Worm (Caenorhabditis elegans) whole organism, L2 larva: ENCODE data around the gene F20D6.1.
A peak's percentile ranks its signal among the peaks of the same experiment; 100 is the strongest.

Experiments
- C34F6.9 ChIP-seq: fragments of 150-350 bp; optimal IDR thresholded peaks from 2 replicates; lab custom pipeline; 2014; ENCODE audit warnings: missing biosample characterization, missing genetic modification characterization
- F13H6.1 ChIP-seq: sonication (generic microtip); optimal IDR thresholded peaks from 2 replicates; lab custom pipeline; 2016; ENCODE audit warnings: missing genetic modification characterization, missing compliant biosample characterization
- crh-2 ChIP-seq: sonication (generic microtip); optimal IDR thresholded peaks from 2 replicates; lab custom pipeline; 2017; ENCODE audit warnings: missing biosample characterization, missing genetic modification characterization
- fos-1 ChIP-seq: fragments of 150-350 bp; optimal IDR thresholded peaks from 2 replicates; lab custom pipeline; 2014; ENCODE audit warnings: missing biosample characterization, missing genetic modification characterization
- gmeb-1 ChIP-seq: fragments of 150-350 bp; optimal IDR thresholded peaks from 2 replicates; lab custom pipeline; 2014; ENCODE audit warnings: missing biosample characterization, missing genetic modification characterization
- lsy-2 ChIP-seq, 2 experiments: fragments of 150-350 bp in 1 of 2; sonication (generic microtip) in 1 of 2; optimal IDR thresholded peaks; 2 replicates each; lab custom pipeline; 2014 to 2017; ENCODE audit warnings: missing biosample characterization in 2 of 2, missing genetic modification characterization in 2 of 2
- nhr-129 ChIP-seq: fragments of 150-350 bp; optimal IDR thresholded peaks from 2 replicates; lab custom pipeline; 2014; ENCODE audit warnings: missing biosample characterization, missing genetic modification characterization
- nhr-21 ChIP-seq: fragments of 150-350 bp; optimal IDR thresholded peaks from 2 replicates; lab custom pipeline; 2014; ENCODE audit warnings: missing biosample characterization, missing genetic modification characterization
- nhr-6 ChIP-seq: fragments of 150-350 bp; optimal IDR thresholded peaks from 2 replicates; lab custom pipeline; 2014; ENCODE audit warnings: missing biosample characterization, missing genetic modification characterization
- nhr-77 ChIP-seq: fragments of 150-350 bp; optimal IDR thresholded peaks from 2 replicates; lab custom pipeline; 2014; ENCODE audit warnings: missing biosample characterization, missing genetic modification characterization
- sem-4 ChIP-seq: fragments of 150-350 bp; optimal IDR thresholded peaks from 2 replicates; lab custom pipeline; 2014; ENCODE audit warnings: missing biosample characterization, missing genetic modification reagents, missing genetic modification characterization
- sma-3 ChIP-seq: sonication (generic microtip); optimal IDR thresholded peaks from 2 replicates; lab custom pipeline; 2016; ENCODE audit warnings: missing genetic modification reagents, missing genetic modification characterization, missing compliant biosample characterization
- sma-9 ChIP-seq, 2 experiments: fragments of 150-350 bp in 1 of 2; sonication (generic microtip) in 1 of 2; optimal IDR thresholded peaks; 2 replicates each; lab custom pipeline; 2014 to 2016; ENCODE audit warnings: missing genetic modification characterization in 2 of 2, mild to moderate bottlenecking in 1 of 2, missing biosample characterization in 1 of 2, missing compliant biosample characterization in 1 of 2, missing genetic modification reagents in 1 of 2, moderate library complexity in 1 of 2
- snpc-4 ChIP-seq: fragments of 150-350 bp; optimal IDR thresholded peaks from 2 replicates; lab custom pipeline; 2014; ENCODE audit warnings: missing biosample characterization, missing genetic modification characterization
- unc-62 ChIP-seq: fragments of 150-350 bp; optimal IDR thresholded peaks from 2 replicates; lab custom pipeline; 2014; ENCODE audit warnings: missing biosample characterization, missing genetic modification reagents, missing genetic modification characterization

F20D6.1 gene

ce11 chrV:8230056-8230455, 39.5 kb downstream of the F20D6.1 start:
- peak; percentile 18 for TF ChIP-seq sma-9 (GFP tag; optimal IDR thresholded peaks at IDR 0.05; lab: Kevin White, UChicago)
- no peak for TF ChIP-seq sma-9 (tag; optimal IDR thresholded peaks at IDR 0.05; lab: Kevin White, UChicago)
- TF ChIP-seq nhr-6 (tag; lab: Kevin White, UChicago): no peak
- no peak for TF ChIP-seq sem-4 (tag; lab: Kevin White, UChicago)
- peak; percentile 67 for TF ChIP-seq snpc-4 (tag; lab: Kevin White, UChicago)
- peak; percentile 21 for TF ChIP-seq nhr-129

- TF ChIP-seq gmeb-1 (tag; lab: Kevin White, UChicago) (peak; percentile 6), C34F6.9 (tag; lab: Kevin White, UChicago) (peak; percentile 6), unc-62 (GFP tag; lab: Kevin White, UChicago) (no peak), nhr-21 (peak; percentile 29), snpc-4 (tag; lab: Kevin White, UChicago) (peak; percentile 49), sma-3 (GFP tag; lab: Kevin White, UChicago) (peak; percentile 54), nhr-77 (tag; lab: Kevin White, UChicago) (no peak), nhr-129 (peak; percentile 45), crh-2 (peak; percentile 48)
These were observed 44.8 kb downstream of the F20D6.1 start for ce11 chrV:8235331-8235730.

ce11 chrV:8238290-8238689, 47.8 kb downstream of the F20D6.1 start, which contains the start of gene rol-3:
Gene rol-3, minus strand, starts transcription at chrV:8238409.
- TF ChIP-seq lsy-2 (tag; optimal IDR thresholded peaks at IDR 0.05; lab: Kevin White, UChicago): peak in 1 of 2 experiments; percentile 44
- peak; percentile 3 for TF ChIP-seq sma-3 (GFP tag; lab: Kevin White, UChicago)
- TF ChIP-seq F13H6.1 (tag; lab: Kevin White, UChicago): no peak
- TF ChIP-seq fos-1 (tag; lab: Kevin White, UChicago): peak; percentile 26
- peak; percentile 60 for TF ChIP-seq nhr-21
- TF ChIP-seq, all 48 proteins: peak for 4

ce11 chrV:8239928-8240327, 49.4 kb downstream of the F20D6.1 start, which contains the start of gene C16D9.3:
Gene C16D9.3, minus strand, starts transcription at chrV:8240028.
- TF ChIP-seq sma-3 (GFP tag; lab: Kevin White, UChicago): no peak
